Worm (Caenorhabditis elegans): Measurements from ENCODE around the gene atrn-1.

The atrn-1 gene

DNA sequence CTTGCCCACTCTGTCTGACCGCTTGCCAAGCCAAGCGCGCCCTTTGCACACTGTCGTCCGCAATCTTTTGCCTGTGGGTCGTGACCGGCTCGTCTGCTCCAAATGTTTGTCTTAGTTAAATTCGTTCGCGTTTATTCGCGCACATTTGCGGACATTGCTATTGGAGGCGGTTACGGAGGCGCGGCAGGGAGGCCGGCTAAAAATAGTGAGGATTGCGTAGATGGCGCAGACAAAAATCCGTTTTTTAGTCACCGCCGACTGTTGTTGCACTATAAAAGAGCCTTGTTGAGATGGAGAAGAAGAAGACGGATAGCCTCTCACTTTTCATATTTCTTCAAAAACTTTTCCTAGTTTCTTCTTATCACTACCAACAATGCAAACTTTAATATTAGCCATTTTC lies 9.9 kb upstream of the atrn-1 start, which contains the start of gene F40E10.5:
F40E10.5 (plus strand) TSS at position 301 of the 400 bp plus-strand sequence.
- peak; percentile 63 for TF ChIP-seq zfh-2 (GFP tag; conservative IDR thresholded peaks at IDR 0.05)
- no peak for TF ChIP-seq mcd-1 (GFP tag; IDR thresholded peaks at IDR 0.05)

DNA sequence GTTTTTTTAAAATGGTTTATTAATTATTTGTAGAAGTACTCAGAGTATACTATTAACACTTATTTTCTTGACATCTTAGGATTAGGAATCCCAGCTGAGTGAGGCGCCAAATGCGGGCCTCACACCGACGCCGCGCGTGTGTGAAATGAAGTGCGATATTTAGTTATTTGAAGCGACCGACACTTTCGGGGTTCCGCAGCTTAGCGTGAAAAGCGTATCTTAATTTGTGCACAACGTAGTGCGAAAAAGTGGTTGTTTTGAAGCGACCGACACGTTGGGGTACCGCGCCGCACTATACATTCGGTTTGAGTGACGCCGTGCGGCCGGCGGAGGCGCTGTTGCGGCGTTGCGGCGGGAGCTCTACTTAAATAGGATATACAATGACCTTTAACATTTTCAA lies 6.4 kb upstream of the atrn-1 start:
- TF ChIP-seq snpc-4 (GFP tag; optimal IDR thresholded peaks at IDR 0.05) (no peak), snpc-4 (tag; optimal IDR thresholded peaks at IDR 0.05) (peak in 2 of 4 experiments; percentile 68 to 80), repo-1 (tag; optimal IDR thresholded peaks at IDR 0.05) (no peak), C17E4.6 (GFP tag; IDR thresholded peaks at IDR 0.05) (no peak), gei-17 (GFP tag; optimal IDR thresholded peaks at IDR 0.05) (no peak), efl-1 (GFP tag; optimal IDR thresholded peaks at IDR 0.05) (no peak), sdz-38 (tag; optimal IDR thresholded peaks at IDR 0.05) (no peak), egl-18 (GFP tag; IDR thresholded peaks at IDR 0.05) (no peak), mxl-1 (tag; optimal IDR thresholded peaks at IDR 0.05) (no peak)

DNA sequence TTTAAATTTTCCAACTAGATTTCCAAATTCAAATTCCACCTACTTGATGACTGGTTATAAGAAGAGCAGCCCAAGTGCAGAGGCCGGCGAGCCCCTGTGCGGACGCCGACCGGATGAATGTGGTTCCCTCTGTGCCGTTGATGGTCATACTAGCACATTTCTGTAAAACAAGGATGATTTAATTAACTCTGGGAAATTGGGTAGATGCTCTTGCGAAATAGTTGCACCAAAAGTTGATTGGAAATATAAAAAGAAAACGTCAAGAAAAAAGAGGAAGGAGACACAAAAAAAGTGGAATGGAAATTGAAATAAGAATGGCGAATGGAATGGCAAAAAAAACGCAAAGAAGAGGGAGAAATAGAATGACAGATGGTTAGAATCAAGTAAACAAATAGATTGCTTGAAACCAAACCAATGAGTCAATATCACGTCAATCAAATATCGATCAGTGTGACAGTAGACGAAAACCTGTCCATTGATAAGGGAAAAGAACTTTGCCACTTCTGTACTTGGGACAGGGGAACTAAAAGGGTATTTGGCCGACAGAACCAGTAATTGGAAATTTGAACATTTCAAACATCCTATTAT lies 4.6 kb upstream of the atrn-1 start, which contains the start of gene tmem-184:
tmem-184 (minus strand) TSS at position 164 of the 588 bp plus-strand sequence.
- TF ChIP-seq dpl-1 (GFP tag; optimal IDR thresholded peaks at IDR 0.05) (no peak), unc-130 (GFP tag; optimal IDR thresholded peaks at IDR 0.05) (no peak), athp-1 (tag; optimal IDR thresholded peaks at IDR 0.05) (no peak), ekl-4 (GFP tag; IDR thresholded peaks at IDR 0.05) (peak; percentile 36; the same call in 1 of the 2 replicates), F55B11.4 (tag; optimal IDR thresholded peaks at IDR 0.05; ENCODE audit: borderline replicate concordance, insufficient read depth) (no peak), lsy-27 (tag; optimal IDR thresholded peaks at IDR 0.05; ENCODE audit: borderline replicate concordance, insufficient read depth) (no peak), ets-4 (GFP tag; optimal IDR thresholded peaks at IDR 0.05) (no peak), ztf-26 (tag; optimal IDR thresholded peaks at IDR 0.05) (no peak), B0336.3 (GFP tag; IDR thresholded peaks at IDR 0.05) (peak; percentile 36; the same call in 1 of the 2 replicates), nhr-179 (tag; optimal IDR thresholded peaks at IDR 0.05) (no peak), mxl-1 (tag; optimal IDR thresholded peaks at IDR 0.05) (no peak), unc-62 (GFP tag; optimal IDR thresholded peaks at IDR 0.05) (peak; percentile 97), sea-2 (GFP tag; IDR thresholded peaks at IDR 0.05) (no peak), K11D2.4 (GFP tag; IDR thresholded peaks at IDR 0.05) (no peak), F39B2.1 (GFP tag; IDR thresholded peaks at IDR 0.05) (no peak), B0019.2 (GFP tag; conservative IDR thresholded peaks at IDR 0.05) (no peak), Y95B8A.8 (GFP tag; IDR thresholded peaks at IDR 0.05) (no peak), chd-7 (tag; optimal IDR thresholded peaks at IDR 0.05) (peak; percentile 51), ztf-25 (GFP tag; IDR thresholded peaks at IDR 0.05) (no peak), Y79H2A.3 (GFP tag; conservative IDR thresholded peaks at IDR 0.05) (no peak), attf-6 (GFP tag; IDR thresholded peaks at IDR 0.05) (no peak), ceh-40 (GFP tag; IDR thresholded peaks at IDR 0.05) (no peak), lsl-1 (GFP tag; optimal IDR thresholded peaks at IDR 0.05) (no peak), egl-44 (GFP tag; IDR thresholded peaks at IDR 0.05) (no peak), ztf-6 (GFP tag; IDR thresholded peaks at IDR 0.05) (no peak), madf-8 (GFP tag; conservative IDR thresholded peaks at IDR 0.05) (no peak), ama-1 (optimal IDR thresholded peaks at IDR 0.05) (no peak), ama-1 (GFP tag; optimal IDR thresholded peaks at IDR 0.05) (no peak), F23B12.7 (tag; optimal IDR thresholded peaks at IDR 0.05; ENCODE audit: insufficient read depth) (no peak), Y67H2A.10 (GFP tag; conservative IDR thresholded peaks at IDR 0.05) (no peak), ceh-27 (GFP tag; optimal IDR thresholded peaks at IDR 0.05) (no peak), attf-3 (GFP tag; conservative IDR thresholded peaks at IDR 0.05) (no peak), dpff-1 (tag; optimal IDR thresholded peaks at IDR 0.05) (no peak), F57A8.1 (GFP tag; optimal IDR thresholded peaks at IDR 0.05) (no peak), mcd-1 (GFP tag; IDR thresholded peaks at IDR 0.05) (peak; percentile 19; the same call in 1 of the 2 replicates), zfh-2 (GFP tag; conservative IDR thresholded peaks at IDR 0.05) (peak; percentile 38; the same call in 1 of the 2 replicates), egl-18 (GFP tag; IDR thresholded peaks at IDR 0.05) (no peak), madf-10 (tag; optimal IDR thresholded peaks at IDR 0.05) (no peak), Y56A3A.18 (GFP tag; IDR thresholded peaks at IDR 0.05) (no peak)

All from whole organism, young adult.